Worm (Caenorhabditis elegans) whole organism, L4 larva: ENCODE measurements around the gene F12A10.6.

ENCODE experiments used
- D1046.2 ChIP-seq: fragments of 200-800 bp; sonication (Bioruptor generic); IDR thresholded peaks from 2 replicates; pipeline ENCODE4 v1.3.6; 2022; ENCODE audit warnings: missing genetic modification characterization, missing compliant biosample characterization
- F10B5.3 ChIP-seq: sonication (generic microtip); optimal IDR thresholded peaks from 2 replicates; lab custom pipeline; 2016; ENCODE audit warnings: mild to moderate bottlenecking, missing genetic modification characterization, missing compliant biosample characterization
- F37D6.2 ChIP-seq: sonication (generic microtip); optimal IDR thresholded peaks from 2 replicates; lab custom pipeline; 2016; ENCODE audit warnings: mild to moderate bottlenecking, missing genetic modification characterization, missing compliant biosample characterization
- T26A8.4 ChIP-seq: fragments of 200-800 bp; sonication (Bioruptor generic); IDR thresholded peaks from 2 replicates; pipeline ENCODE4 v1.3.6; 2022; ENCODE audit warnings: missing genetic modification characterization, missing compliant biosample characterization
- Y48G9A.11 ChIP-seq: fragments of 200-800 bp; sonication (Bioruptor generic); IDR thresholded peaks from 2 replicates; pipeline ENCODE4 v1.3.6; 2022; ENCODE audit warnings: missing genetic modification reagents, missing genetic modification characterization, missing compliant biosample characterization
- Y75B8A.6 ChIP-seq: fragments of 200-800 bp; sonication (Bioruptor generic); IDR thresholded peaks from 2 replicates; pipeline ENCODE4 v1.3.6; 2022; ENCODE audit warnings: missing genetic modification reagents, missing genetic modification characterization, missing compliant biosample characterization
- ceh-20 ChIP-seq: fragments of 200-800 bp; sonication (Bioruptor generic); IDR thresholded peaks from 2 replicates; pipeline ENCODE4 v1.3.6; 2022; ENCODE audit warnings: missing genetic modification reagents, missing genetic modification characterization, missing compliant biosample characterization
- ces-1 ChIP-seq: fragments of 150-350 bp; sonication (generic microtip); optimal IDR thresholded peaks from 4 replicates; lab custom pipeline; 2014; ENCODE audit warnings: missing biosample characterization, missing genetic modification reagents, missing genetic modification characterization
- cey-2 ChIP-seq: sonication (generic microtip); optimal IDR thresholded peaks from 3 replicates; lab custom pipeline; 2017; ENCODE audit warnings: missing genetic modification characterization, mild to moderate bottlenecking, missing compliant biosample characterization, antibody characterized with exemption, borderline replicate concordance; ENCODE audit not compliant: insufficient read depth
- ctbp-1 ChIP-seq: fragments of 200-800 bp; sonication (Bioruptor generic); IDR thresholded peaks from 2 replicates; pipeline ENCODE4 v1.3.6; 2022; ENCODE audit warnings: missing genetic modification reagents, missing genetic modification characterization, missing compliant biosample characterization
- dve-1 ChIP-seq: sonication (generic microtip); optimal IDR thresholded peaks from 2 replicates; lab custom pipeline; 2017; ENCODE audit warnings: antibody characterized with exemption, mild to moderate bottlenecking, missing genetic modification characterization, missing compliant biosample characterization; ENCODE audit not compliant: insufficient read depth
- egl-43 ChIP-seq: fragments of 200-800 bp; sonication (Bioruptor generic); IDR thresholded peaks from 2 replicates; pipeline ENCODE4 v1.3.6; 2022; ENCODE audit warnings: missing genetic modification reagents, missing genetic modification characterization, missing compliant biosample characterization
- fkh-10 ChIP-seq: fragments of 150-350 bp; optimal IDR thresholded peaks from 2 replicates; lab custom pipeline; 2014; ENCODE audit warnings: missing biosample characterization, missing genetic modification reagents, missing genetic modification characterization
- fos-1 ChIP-seq: fragments of 150-350 bp; optimal IDR thresholded peaks from 2 replicates; lab custom pipeline; 2014; ENCODE audit warnings: missing biosample characterization, missing genetic modification characterization
- gei-8 ChIP-seq: fragments of 200-800 bp; sonication (Bioruptor generic); optimal IDR thresholded peaks from 2 replicates; lab custom pipeline; 2018; ENCODE audit warnings: mild to moderate bottlenecking, missing genetic modification characterization, missing compliant biosample characterization
- lin-13 ChIP-seq: fragments of 150-350 bp; optimal IDR thresholded peaks from 2 replicates; lab custom pipeline; 2014; ENCODE audit warnings: missing biosample characterization, missing genetic modification reagents, missing genetic modification characterization
- madf-5 ChIP-seq, 2 experiments: fragments of 200-800 bp; sonication (Bioruptor generic); IDR thresholded peaks; 2 replicates each; pipeline ENCODE4 v1.3.6; 2022; ENCODE audit warnings: missing compliant biosample characterization in 2 of 2, missing genetic modification characterization in 2 of 2
- mdt-29 ChIP-seq: fragments of 200-800 bp; sonication (Bioruptor generic); IDR thresholded peaks from 2 replicates; pipeline ENCODE4 v1.3.6; 2022; ENCODE audit warnings: missing genetic modification reagents, missing genetic modification characterization, missing compliant biosample characterization
- mep-1 ChIP-seq: fragments of 150-350 bp; sonication (generic microtip); optimal IDR thresholded peaks from 3 replicates; lab custom pipeline; 2014; ENCODE audit warnings: missing biosample characterization, missing genetic modification characterization
- mes-2 ChIP-seq: sonication (generic microtip); optimal IDR thresholded peaks from 2 replicates; lab custom pipeline; 2016; ENCODE audit warnings: missing genotype, mild to moderate bottlenecking, missing genetic modification characterization, missing compliant biosample characterization; ENCODE audit not compliant: poor library complexity, severe bottlenecking
- mxl-2 ChIP-seq: fragments of 200-800 bp; sonication (Bioruptor generic); conservative IDR thresholded peaks from 2 replicates; pipeline ENCODE4 v1.3.6; 2022; ENCODE audit warnings: missing genetic modification reagents, missing genetic modification characterization, missing compliant biosample characterization
- nhr-10 ChIP-seq: fragments of 150-350 bp; optimal IDR thresholded peaks from 2 replicates; lab custom pipeline; 2014; ENCODE audit warnings: missing biosample characterization, missing genetic modification characterization
- nhr-102 ChIP-seq: sonication (generic microtip); optimal IDR thresholded peaks from 2 replicates; lab custom pipeline; 2016; ENCODE audit warnings: mild to moderate bottlenecking, missing genetic modification characterization, moderate library complexity, missing compliant biosample characterization
- nhr-11 ChIP-seq: fragments of 150-350 bp; optimal IDR thresholded peaks from 2 replicates; lab custom pipeline; 2014; ENCODE audit warnings: missing biosample characterization, missing genetic modification characterization
- nhr-111 ChIP-seq: fragments of 200-800 bp; sonication (Bioruptor generic); optimal IDR thresholded peaks from 2 replicates; lab custom pipeline; 2018; ENCODE audit warnings: mild to moderate bottlenecking, missing genetic modification characterization, missing compliant biosample characterization
- nhr-25 ChIP-seq: sonication (generic microtip); optimal IDR thresholded peaks from 2 replicates; lab custom pipeline; 2017; ENCODE audit warnings: missing genetic modification characterization, mild to moderate bottlenecking, missing compliant biosample characterization, antibody characterized with exemption, moderate library complexity, borderline replicate concordance; ENCODE audit not compliant: insufficient read depth
- nhr-28 ChIP-seq: fragments of 150-350 bp; optimal IDR thresholded peaks from 2 replicates; lab custom pipeline; 2014; ENCODE audit warnings: missing biosample characterization, missing genetic modification characterization
- php-3 ChIP-seq: fragments of 200-800 bp; sonication (Bioruptor generic); IDR thresholded peaks from 2 replicates; pipeline ENCODE4 v1.3.6; 2022; ENCODE audit warnings: missing genetic modification reagents, missing genetic modification characterization, missing compliant biosample characterization
- pqm-1 ChIP-seq: sonication (generic microtip); optimal IDR thresholded peaks from 2 replicates; lab custom pipeline; 2017; ENCODE audit warnings: missing biosample characterization, missing genetic modification characterization
- saeg-2 ChIP-seq: fragments of 200-800 bp; sonication (Bioruptor generic); IDR thresholded peaks from 2 replicates; pipeline ENCODE4 v1.3.6; 2022; ENCODE audit warnings: missing genetic modification reagents, missing genetic modification characterization, missing compliant biosample characterization
- set-16 ChIP-seq: fragments of 200-800 bp; sonication (Bioruptor generic); IDR thresholded peaks from 2 replicates; pipeline ENCODE4 v1.3.6; 2022; ENCODE audit warnings: missing genetic modification reagents, missing genetic modification characterization, missing compliant biosample characterization
- skn-1 ChIP-seq: fragments of 150-350 bp; optimal IDR thresholded peaks from 2 replicates; lab custom pipeline; 2014; ENCODE audit warnings: missing biosample characterization, missing genetic modification characterization
- spr-1 ChIP-seq: sonication (generic microtip); optimal IDR thresholded peaks from 2 replicates; lab custom pipeline; 2016; ENCODE audit warnings: mild to moderate bottlenecking, missing genetic modification characterization, missing compliant biosample characterization
- tag-97 ChIP-seq: fragments of 200-800 bp; sonication (Bioruptor generic); IDR thresholded peaks from 2 replicates; pipeline ENCODE4 v1.3.6; 2022; ENCODE audit warnings: missing genetic modification characterization, missing compliant biosample characterization
- unc-39 ChIP-seq: sonication (generic microtip); optimal IDR thresholded peaks from 2 replicates; lab custom pipeline; 2017; ENCODE audit warnings: missing biosample characterization, missing genetic modification characterization
- zag-1 ChIP-seq: fragments of 150-350 bp; optimal IDR thresholded peaks from 2 replicates; lab custom pipeline; 2014; ENCODE audit warnings: missing biosample characterization, missing genetic modification characterization
- zip-2 ChIP-seq: fragments of 150-350 bp; optimal IDR thresholded peaks from 2 replicates; lab custom pipeline; 2014; ENCODE audit warnings: missing biosample characterization, missing genetic modification characterization
- ztf-7 ChIP-seq: fragments of 150-350 bp; optimal IDR thresholded peaks from 2 replicates; lab custom pipeline; 2014; ENCODE audit warnings: missing biosample characterization, missing genetic modification characterization

Gene F12A10.6

DNA sequence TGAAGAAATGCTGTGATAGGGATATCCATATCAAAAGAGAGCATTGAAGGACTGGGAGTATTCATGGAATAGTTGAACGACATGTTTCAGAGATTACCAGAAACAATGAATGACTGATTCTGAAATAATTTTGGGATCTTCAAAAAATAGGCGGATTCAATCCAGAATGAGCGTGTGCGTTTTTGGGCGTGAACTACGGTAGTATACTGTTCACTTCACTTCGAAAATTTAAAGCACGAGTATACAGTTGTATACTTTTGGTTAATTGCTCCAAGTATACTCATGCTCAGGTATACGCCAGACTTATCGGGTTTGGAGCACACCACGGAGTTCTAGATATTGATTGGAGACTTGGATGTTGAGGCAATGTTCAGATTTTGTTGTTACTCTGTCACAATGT lies 31.0 kb upstream of the F12A10.6 start, which contains the start of gene tbx-35:
tbx-35 (minus strand) TSS at position 101 of the 400 bp plus-strand sequence.
- TF ChIP-seq spr-1 (tag; lab: Kevin White, UChicago), result no peak
- no peak for TF ChIP-seq unc-39 (tag; lab: Kevin White, UChicago)
- no peak for TF ChIP-seq php-3
- TF ChIP-seq ces-1 (GFP tag; lab: Kevin White, UChicago), result no peak
- no peak for TF ChIP-seq nhr-10 (tag; lab: Kevin White, UChicago)
- TF ChIP-seq F10B5.3 (tag; lab: Kevin White, UChicago), result no peak
- TF ChIP-seq zip-2 (tag; lab: Kevin White, UChicago), result no peak
- no peak for TF ChIP-seq skn-1 (tag; lab: Kevin White, UChicago)
- no peak for TF ChIP-seq nhr-28 (tag; lab: Kevin White, UChicago)
- TF ChIP-seq mxl-2, result no peak
- TF ChIP-seq fkh-10 (GFP tag; lab: Kevin White, UChicago), result no peak
- no peak for TF ChIP-seq nhr-102 (tag; lab: Kevin White, UChicago)
- no peak for TF ChIP-seq nhr-111

DNA sequence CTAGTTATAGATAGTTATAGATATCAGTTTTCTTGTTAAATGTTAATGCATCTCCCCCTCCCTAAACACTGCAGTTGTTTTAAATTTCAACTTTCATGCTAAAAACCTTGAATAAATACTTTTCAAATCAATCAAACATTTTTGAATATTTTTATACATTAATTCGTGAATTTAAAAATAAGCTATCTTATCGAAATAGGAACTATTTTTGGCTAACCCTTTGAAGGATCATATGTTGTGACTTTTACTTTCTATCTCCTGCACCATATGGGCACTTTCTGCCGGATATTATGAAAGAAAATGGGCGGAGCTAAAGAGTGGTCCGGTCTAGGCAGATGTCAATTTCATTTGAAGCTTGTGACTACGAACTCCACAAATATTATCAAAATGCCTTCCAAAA lies 28.3 kb upstream of the F12A10.6 start, which contains the start of gene ZK177.11:
ZK177.11 (plus strand) TSS at position 301 of the 400 bp plus-strand sequence.
- TF ChIP-seq Y75B8A.6 (GFP tag; lab: Robert Waterston, UW) (no peak), Y48G9A.11 (no peak), nhr-25 (tag; lab: Kevin White, UChicago) (no peak), dve-1 (tag; lab: Kevin White, UChicago) (no peak), D1046.2 (GFP tag; lab: Robert Waterston, UW) (no peak)
- TF ChIP-seq, all 104 proteins: peak for 0

DNA sequence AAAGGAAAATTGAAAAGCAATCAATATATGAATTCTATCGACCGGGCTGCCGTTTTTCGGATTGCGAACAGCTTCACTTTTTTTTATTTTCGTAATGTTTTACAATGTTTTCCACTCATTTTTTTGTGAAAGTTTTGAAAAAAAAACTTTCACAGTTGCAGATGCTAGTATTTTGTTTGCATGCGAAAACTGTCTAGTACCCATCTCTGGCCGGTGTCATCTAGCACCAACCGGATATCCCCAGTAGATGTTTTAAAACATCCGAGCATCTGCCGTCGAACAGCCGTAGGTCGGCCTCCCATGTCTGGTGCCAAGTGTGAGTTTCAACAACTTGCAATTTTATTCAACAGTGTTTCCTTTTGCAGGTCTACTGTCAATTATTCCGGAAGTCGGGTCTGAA lies 27.1 kb upstream of the F12A10.6 start, which contains the start of gene ZK177.12:
ZK177.12 (plus strand) TSS at position 301 of the 400 bp plus-strand sequence.
- TF ChIP-seq nhr-11 (tag; lab: Kevin White, UChicago), result no peak
- TF ChIP-seq ctbp-1 (GFP tag; lab: Robert Waterston, UW), result no peak
- no peak for TF ChIP-seq zip-2 (tag; lab: Kevin White, UChicago)
- no peak for TF ChIP-seq zag-1
- TF ChIP-seq mdt-29 (GFP tag; lab: Robert Waterston, UW), result no peak
- no peak for TF ChIP-seq mep-1 (tag; lab: Kevin White, UChicago)
- no peak for TF ChIP-seq F37D6.2 (tag; lab: Kevin White, UChicago)
- no peak for TF ChIP-seq ceh-20 (GFP tag; lab: Robert Waterston, UW)
- TF ChIP-seq pqm-1 (tag; lab: Kevin White, UChicago), result no peak
- TF ChIP-seq fos-1 (tag; lab: Kevin White, UChicago), result no peak
- no peak for TF ChIP-seq mes-2 (tag; lab: Kevin White, UChicago)
- TF ChIP-seq lin-13 (GFP tag; lab: Kevin White, UChicago), result no peak
- TF ChIP-seq unc-39 (tag; lab: Kevin White, UChicago), result no peak
- no peak for TF ChIP-seq spr-1 (tag; lab: Kevin White, UChicago)
- TF ChIP-seq, all 104 proteins: peak for 0

DNA sequence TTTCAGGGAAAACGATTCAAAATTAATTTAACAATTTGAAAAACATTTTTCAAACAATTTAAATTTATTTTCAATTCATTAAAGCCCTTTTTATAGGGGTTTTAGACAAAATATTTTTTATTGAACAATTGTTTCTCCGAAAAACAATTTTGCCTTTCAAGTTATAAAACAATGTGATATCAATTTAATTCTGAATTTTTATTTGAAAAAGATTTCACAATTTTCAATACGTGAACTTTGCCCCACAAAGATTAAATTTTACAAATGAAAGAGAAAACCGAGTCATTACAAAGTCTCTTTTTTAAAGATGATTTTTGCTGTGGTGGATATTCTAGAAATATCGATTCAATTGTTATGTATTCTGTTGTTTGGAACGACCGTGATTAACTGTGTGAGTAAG lies 24.6 kb upstream of the F12A10.6 start, which contains the start of gene ZK177.2:
ZK177.2 (plus strand) TSS at position 301 of the 400 bp plus-strand sequence.
- TF ChIP-seq T26A8.4 (no peak), saeg-2 (GFP tag; lab: Robert Waterston, UW) (no peak), ceh-20 (GFP tag; lab: Robert Waterston, UW) (no peak), gei-8 (no peak), tag-97 (GFP tag; lab: Robert Waterston, UW) (no peak), ztf-7 (tag; lab: Kevin White, UChicago) (no peak), mes-2 (tag; lab: Kevin White, UChicago) (no peak), zip-2 (tag; lab: Kevin White, UChicago) (no peak), set-16 (GFP tag; lab: Robert Waterston, UW) (no peak), madf-5 (GFP tag; IDR thresholded peaks at IDR 0.05; lab: Robert Waterston, UW) (no peak), egl-43 (GFP tag; lab: Robert Waterston, UW) (no peak), cey-2 (tag; lab: Kevin White, UChicago) (no peak)
